Worm (Caenorhabditis elegans) whole organism, midembryonic: Measurements from ENCODE around the gene sart-3.

Source experiments
- T22C8.4 ChIP-seq: fragments of 200-800 bp; sonication (Bioruptor generic); IDR thresholded peaks from 2 replicates; pipeline ENCODE4 v1.3.6; 2022; ENCODE audit warnings: missing genetic modification characterization, missing compliant biosample characterization
- cog-1 ChIP-seq: sonication (generic microtip); optimal IDR thresholded peaks from 2 replicates; lab custom pipeline; 2016; ENCODE audit warnings: missing genetic modification characterization, missing compliant biosample characterization
- flt-1 ChIP-seq: fragments of 200-800 bp; sonication (Bioruptor generic); IDR thresholded peaks from 2 replicates; pipeline ENCODE4 v1.3.6; 2022; ENCODE audit warnings: missing genetic modification characterization, missing compliant biosample characterization
- klf-2 ChIP-seq: fragments of 200-800 bp; sonication (Bioruptor generic); conservative IDR thresholded peaks from 2 replicates; pipeline ENCODE4 v1.3.6; 2022; ENCODE audit warnings: missing genetic modification reagents, missing genetic modification characterization, missing compliant biosample characterization
- tab-1 ChIP-seq: fragments of 200-800 bp; sonication (Bioruptor generic); IDR thresholded peaks from 2 replicates; pipeline ENCODE4 v1.3.6; 2022; ENCODE audit warnings: missing genetic modification characterization, missing compliant biosample characterization
- ztf-23 ChIP-seq: fragments of 200-800 bp; sonication (Bioruptor generic); IDR thresholded peaks from 2 replicates; pipeline ENCODE4 v1.3.6; 2022; ENCODE audit warnings: missing genetic modification reagents, missing genetic modification characterization, missing compliant biosample characterization

ce11 chrIV:11351563-11351962 lies 18.8 kb upstream of the sart-3 start:
- TF ChIP-seq klf-2 (GFP tag; lab: Robert Waterston, UW): no peak
- TF ChIP-seq tab-1: no peak
- no peak for TF ChIP-seq ztf-23
- no peak for TF ChIP-seq flt-1 (GFP tag; lab: Robert Waterston, UW)
- no peak for TF ChIP-seq cog-1 (tag; lab: Kevin White, UChicago)
- TF ChIP-seq T22C8.4 (GFP tag; lab: Robert Waterston, UW): no peak
